Worm (Caenorhabditis elegans): ENCODE data around the gene Y67H2A.7.

Y67H2A.7 gene

ce11 chrIV:13297746-13298145 lies 5.8 kb upstream of the Y67H2A.7 start, which contains the start of the genes Y67H2A.2 and micu-1:
Gene Y67H2A.2, minus strand, starts transcription at chrIV:13297819.
Gene micu-1, plus strand, starts transcription at chrIV:13297926.
- no peak for TF ChIP-seq klf-2 (GFP tag; conservative IDR thresholded peaks at IDR 0.05)
- no peak for TF ChIP-seq ref-1 (GFP tag; conservative IDR thresholded peaks at IDR 0.05)
- TF ChIP-seq ztf-23 (GFP tag; IDR thresholded peaks at IDR 0.05) = peak; percentile 64; the same call in 1 of the 2 replicates
- no peak for TF ChIP-seq T22C8.4 (GFP tag; IDR thresholded peaks at IDR 0.05)
- no peak for TF ChIP-seq flt-1 (GFP tag; IDR thresholded peaks at IDR 0.05)
- no peak for TF ChIP-seq ztf-29 (GFP tag; IDR thresholded peaks at IDR 0.05)
- no peak for TF ChIP-seq med-1 (GFP tag; optimal IDR thresholded peaks at IDR 0.05; ENCODE audit: insufficient read depth)
- peak; percentile 71; the same call in 1 of the 2 replicates for TF ChIP-seq tab-1 (GFP tag; IDR thresholded peaks at IDR 0.05)
- no peak for TF ChIP-seq cog-1 (tag; optimal IDR thresholded peaks at IDR 0.05)

ce11 chrIV:13299648-13300047 lies 3.9 kb upstream of the Y67H2A.7 start:
- TF ChIP-seq ref-1 (GFP tag; conservative IDR thresholded peaks at IDR 0.05) (no peak), med-1 (GFP tag; optimal IDR thresholded peaks at IDR 0.05; ENCODE audit: insufficient read depth) (no peak), flt-1 (GFP tag; IDR thresholded peaks at IDR 0.05) (no peak), ztf-29 (GFP tag; IDR thresholded peaks at IDR 0.05) (no peak), klf-2 (GFP tag; conservative IDR thresholded peaks at IDR 0.05) (no peak), cog-1 (tag; optimal IDR thresholded peaks at IDR 0.05) (no peak), T22C8.4 (GFP tag; IDR thresholded peaks at IDR 0.05) (no peak), tab-1 (GFP tag; IDR thresholded peaks at IDR 0.05) (no peak), ztf-23 (GFP tag; IDR thresholded peaks at IDR 0.05) (no peak)

DNA sequence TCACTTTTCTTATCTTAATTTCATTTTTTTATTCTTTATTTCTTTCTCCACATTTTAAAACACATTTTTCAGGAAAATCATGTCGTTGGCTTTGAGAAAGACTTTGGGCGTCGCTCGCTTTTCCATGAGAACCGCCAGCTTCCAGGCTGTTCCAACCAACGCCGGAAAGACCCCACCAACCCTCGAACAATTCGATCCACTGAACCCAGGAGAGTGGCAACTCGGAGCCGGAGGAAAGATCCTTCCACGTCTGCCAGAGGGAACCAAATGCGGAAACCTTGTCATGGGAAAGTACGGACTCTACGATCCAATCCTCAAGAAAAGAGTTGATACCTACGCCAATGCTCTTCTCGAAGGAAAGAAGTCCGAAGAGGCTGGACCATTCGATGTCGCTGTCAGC lies 3.4 kb upstream of the Y67H2A.7 start, which contains the start of gene kdp-1:
Gene kdp-1 (plus strand): TSS at position 80 of the 400 bp plus-strand sequence.
- TF ChIP-seq cog-1 (tag; optimal IDR thresholded peaks at IDR 0.05) (no peak), klf-2 (GFP tag; conservative IDR thresholded peaks at IDR 0.05) (no peak), T22C8.4 (GFP tag; IDR thresholded peaks at IDR 0.05) (no peak), med-1 (GFP tag; optimal IDR thresholded peaks at IDR 0.05; ENCODE audit: insufficient read depth) (no peak), ztf-29 (GFP tag; IDR thresholded peaks at IDR 0.05) (no peak), tab-1 (GFP tag; IDR thresholded peaks at IDR 0.05) (no peak), flt-1 (GFP tag; IDR thresholded peaks at IDR 0.05) (no peak), ref-1 (GFP tag; conservative IDR thresholded peaks at IDR 0.05) (no peak), ztf-23 (GFP tag; IDR thresholded peaks at IDR 0.05) (no peak)

DNA sequence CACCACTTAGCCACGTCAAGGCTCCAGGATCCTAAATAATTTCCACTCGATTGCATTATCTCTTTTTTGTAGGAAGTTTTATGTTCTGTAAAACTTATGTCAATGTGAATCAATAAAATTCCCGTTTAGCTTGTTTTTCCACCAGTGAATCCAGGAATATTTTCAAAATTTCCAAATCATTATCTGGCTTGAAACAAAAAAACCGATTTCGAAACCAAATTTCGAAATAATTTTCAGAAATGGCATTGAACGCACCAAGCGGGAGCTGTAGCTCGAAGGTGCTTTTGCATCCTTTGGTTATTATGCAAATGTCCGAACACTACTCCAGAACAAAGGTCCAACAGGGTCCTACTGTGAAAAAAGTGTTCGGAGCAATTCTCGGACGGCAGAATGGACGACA lies 3.0 kb upstream of the Y67H2A.7 start, which contains the start of gene csn-6:
Gene csn-6 (plus strand): TSS at position 234 of the 400 bp plus-strand sequence.
- TF ChIP-seq tab-1 (GFP tag; IDR thresholded peaks at IDR 0.05) (no peak), flt-1 (GFP tag; IDR thresholded peaks at IDR 0.05) (no peak), med-1 (GFP tag; optimal IDR thresholded peaks at IDR 0.05; ENCODE audit: insufficient read depth) (no peak), klf-2 (GFP tag; conservative IDR thresholded peaks at IDR 0.05) (no peak), ref-1 (GFP tag; conservative IDR thresholded peaks at IDR 0.05) (no peak), ztf-29 (GFP tag; IDR thresholded peaks at IDR 0.05) (no peak), ztf-23 (GFP tag; IDR thresholded peaks at IDR 0.05) (no peak), cog-1 (tag; optimal IDR thresholded peaks at IDR 0.05) (no peak)

DNA sequence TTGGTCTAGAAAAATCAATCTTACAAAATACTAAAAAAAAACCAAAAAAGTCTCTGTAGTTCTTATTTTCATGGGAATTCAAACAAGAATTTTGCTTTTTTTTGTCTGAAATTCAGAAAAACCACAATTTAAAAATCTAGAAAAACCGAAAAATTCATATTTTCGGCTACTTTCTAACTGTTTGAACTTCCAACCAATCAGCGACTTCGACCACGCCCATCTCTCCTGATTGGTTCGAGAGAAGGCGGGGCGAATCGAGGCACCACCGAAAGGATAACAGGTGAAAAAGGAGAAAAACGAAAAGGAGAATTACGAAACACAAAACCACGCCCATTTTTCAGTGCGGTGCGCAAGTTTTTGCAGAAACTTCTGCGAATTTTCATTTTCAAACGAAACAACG lies 1.2 kb downstream of the Y67H2A.7 start:
- TF ChIP-seq flt-1 (GFP tag; IDR thresholded peaks at IDR 0.05) = no peak
- no peak for TF ChIP-seq tab-1 (GFP tag; IDR thresholded peaks at IDR 0.05)
- no peak for TF ChIP-seq cog-1 (tag; optimal IDR thresholded peaks at IDR 0.05)
- TF ChIP-seq ztf-29 (GFP tag; IDR thresholded peaks at IDR 0.05) = no peak
- no peak for TF ChIP-seq med-1 (GFP tag; optimal IDR thresholded peaks at IDR 0.05; ENCODE audit: insufficient read depth)
- TF ChIP-seq klf-2 (GFP tag; conservative IDR thresholded peaks at IDR 0.05) = no peak
- no peak for TF ChIP-seq ref-1 (GFP tag; conservative IDR thresholded peaks at IDR 0.05)
- TF ChIP-seq T22C8.4 (GFP tag; IDR thresholded peaks at IDR 0.05) = no peak
- TF ChIP-seq ztf-23 (GFP tag; IDR thresholded peaks at IDR 0.05) = no peak

ce11 chrIV:13309636-13310035 lies 6.1 kb downstream of the Y67H2A.7 start:
- TF ChIP-seq ref-1 (GFP tag; conservative IDR thresholded peaks at IDR 0.05) (no peak), ztf-23 (GFP tag; IDR thresholded peaks at IDR 0.05) (no peak), cog-1 (tag; optimal IDR thresholded peaks at IDR 0.05) (no peak), T22C8.4 (GFP tag; IDR thresholded peaks at IDR 0.05) (no peak), ztf-29 (GFP tag; IDR thresholded peaks at IDR 0.05) (no peak), med-1 (GFP tag; optimal IDR thresholded peaks at IDR 0.05; ENCODE audit: insufficient read depth) (no peak), klf-2 (GFP tag; conservative IDR thresholded peaks at IDR 0.05) (no peak), tab-1 (GFP tag; IDR thresholded peaks at IDR 0.05) (no peak), flt-1 (GFP tag; IDR thresholded peaks at IDR 0.05) (no peak)

- TF ChIP-seq ztf-29 (GFP tag; IDR thresholded peaks at IDR 0.05) (no peak), med-1 (GFP tag; optimal IDR thresholded peaks at IDR 0.05; ENCODE audit: insufficient read depth) (no peak), tab-1 (GFP tag; IDR thresholded peaks at IDR 0.05) (no peak), klf-2 (GFP tag; conservative IDR thresholded peaks at IDR 0.05) (no peak), T22C8.4 (GFP tag; IDR thresholded peaks at IDR 0.05) (no peak), ztf-23 (GFP tag; IDR thresholded peaks at IDR 0.05) (no peak), flt-1 (GFP tag; IDR thresholded peaks at IDR 0.05) (no peak), cog-1 (tag; optimal IDR thresholded peaks at IDR 0.05) (no peak)
These were observed 7.9 kb downstream of the Y67H2A.7 start for ce11 chrIV:13311331-13312034.

- TF ChIP-seq med-1 (GFP tag; optimal IDR thresholded peaks at IDR 0.05; ENCODE audit: insufficient read depth) (no peak), ztf-29 (GFP tag; IDR thresholded peaks at IDR 0.05) (no peak), flt-1 (GFP tag; IDR thresholded peaks at IDR 0.05) (no peak), klf-2 (GFP tag; conservative IDR thresholded peaks at IDR 0.05) (no peak), cog-1 (tag; optimal IDR thresholded peaks at IDR 0.05) (no peak), T22C8.4 (GFP tag; IDR thresholded peaks at IDR 0.05) (no peak), ztf-23 (GFP tag; IDR thresholded peaks at IDR 0.05) (no peak), ref-1 (GFP tag; conservative IDR thresholded peaks at IDR 0.05) (no peak), tab-1 (GFP tag; IDR thresholded peaks at IDR 0.05) (no peak)
These were observed 9.6 kb downstream of the Y67H2A.7 start for ce11 chrIV:13313156-13313555.

DNA sequence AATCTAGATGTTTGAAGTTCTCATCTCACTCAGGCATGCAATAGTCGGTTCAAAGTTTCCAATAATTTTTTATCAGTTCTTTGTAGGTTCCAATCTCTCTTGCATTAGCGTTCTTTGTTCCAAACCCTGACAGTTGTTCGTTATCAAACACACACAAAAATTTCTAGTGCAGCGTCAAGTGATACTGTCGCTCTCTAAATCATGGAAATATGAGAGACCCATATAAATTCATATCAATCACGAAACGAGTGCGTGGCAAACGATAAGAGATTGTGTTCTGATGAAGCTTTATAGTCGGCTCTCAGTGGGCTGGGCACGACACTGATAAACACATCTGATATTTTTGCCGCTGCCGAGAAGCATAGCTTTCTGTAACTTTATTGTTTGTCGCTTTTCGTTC lies 10.6 kb downstream of the Y67H2A.7 start:
- TF ChIP-seq ztf-29 (GFP tag; IDR thresholded peaks at IDR 0.05) (no peak), flt-1 (GFP tag; IDR thresholded peaks at IDR 0.05) (no peak), med-1 (GFP tag; optimal IDR thresholded peaks at IDR 0.05; ENCODE audit: insufficient read depth) (no peak), cog-1 (tag; optimal IDR thresholded peaks at IDR 0.05) (no peak), klf-2 (GFP tag; conservative IDR thresholded peaks at IDR 0.05) (no peak), ztf-23 (GFP tag; IDR thresholded peaks at IDR 0.05) (no peak), T22C8.4 (GFP tag; IDR thresholded peaks at IDR 0.05) (no peak), tab-1 (GFP tag; IDR thresholded peaks at IDR 0.05) (no peak)

Measured in whole organism, midembryonic.